Fruit fly (Drosophila melanogaster) whole organism, embryonic: ENCODE measurements around the gene nAChRalpha5.

Source experiments
- Adf1 ChIP-seq: fragments of 200-800 bp; sonication (Bioruptor generic); IDR thresholded peaks from 2 replicates; pipeline ENCODE4 v1.3.6; 2022; ENCODE audit warnings: missing biosample characterization, missing genetic modification characterization
- CG10979 ChIP-seq: fragments of 200-800 bp; sonication (Bioruptor generic); optimal IDR thresholded peaks from 2 replicates; lab custom pipeline; 2018; ENCODE audit warnings: missing biosample characterization, mild to moderate bottlenecking, missing genetic modification characterization, moderate library complexity
- CG11504 ChIP-seq: fragments of 200-800 bp; sonication (Bioruptor generic); optimal IDR thresholded peaks from 3 replicates; lab custom pipeline; 2019; ENCODE audit warnings: missing biosample characterization, mild to moderate bottlenecking, missing genetic modification characterization, moderate library complexity
- CG11696 ChIP-seq: fragments of 200-800 bp; sonication (Bioruptor generic); IDR thresholded peaks from 2 replicates; pipeline ENCODE4 v1.3.6; 2022; ENCODE audit warnings: missing biosample characterization, missing genetic modification characterization
- CG12769 ChIP-seq: fragments of 200-800 bp; sonication (Bioruptor generic); optimal IDR thresholded peaks from 2 replicates; lab custom pipeline; 2019; ENCODE audit warnings: missing biosample characterization, mild to moderate bottlenecking, missing genetic modification characterization, moderate library complexity
- CG13287 ChIP-seq: fragments of 200-800 bp; sonication (Bioruptor generic); IDR thresholded peaks from 2 replicates; pipeline ENCODE4 v1.3.6; 2022; ENCODE audit warnings: missing biosample characterization, missing genetic modification characterization; ENCODE audit not compliant: partially characterized antibody
- CG13775 ChIP-seq: fragments of 200-800 bp; sonication (Bioruptor generic); optimal IDR thresholded peaks from 3 replicates; lab custom pipeline; 2017; ENCODE audit warnings: missing biosample characterization, mild to moderate bottlenecking, missing genetic modification characterization
- CG15514 ChIP-seq: fragments of 200-800 bp; sonication (Bioruptor generic); optimal IDR thresholded peaks from 3 replicates; lab custom pipeline; 2017; ENCODE audit warnings: missing biosample characterization, missing genetic modification characterization, mild to moderate bottlenecking, moderate library complexity, missing genetic modification reagents
- CG1602 ChIP-seq: fragments of 200-800 bp; sonication (Bioruptor generic); optimal IDR thresholded peaks from 3 replicates; lab custom pipeline; 2016; ENCODE audit warnings: missing biosample characterization, missing genetic modification characterization
- CG1792 ChIP-seq: fragments of 200-800 bp; sonication (Bioruptor generic); optimal IDR thresholded peaks from 2 replicates; lab custom pipeline; 2016; ENCODE audit warnings: missing biosample characterization, missing genetic modification characterization
- CG2875 ChIP-seq: fragments of 200-800 bp; sonication (Bioruptor generic); optimal IDR thresholded peaks from 2 replicates; lab custom pipeline; 2017; ENCODE audit warnings: missing biosample characterization, mild to moderate bottlenecking, missing genetic modification characterization, missing genetic modification reagents
- CG3065 ChIP-seq: fragments of 200-800 bp; sonication (Bioruptor generic); optimal IDR thresholded peaks from 2 replicates; lab custom pipeline; 2016; ENCODE audit warnings: missing biosample characterization, missing genetic modification characterization
- CG32532 ChIP-seq: fragments of 200-800 bp; sonication (Bioruptor generic); IDR thresholded peaks from 2 replicates; pipeline ENCODE4 v1.3.6; 2022; ENCODE audit warnings: missing biosample characterization, missing genetic modification characterization
- CG3838 ChIP-seq: fragments of 200-800 bp; sonication (Bioruptor generic); optimal IDR thresholded peaks from 3 replicates; lab custom pipeline; 2016; ENCODE audit warnings: missing biosample characterization, missing genetic modification characterization
- CG5245 ChIP-seq: fragments of 200-800 bp; sonication (Bioruptor generic); optimal IDR thresholded peaks from 3 replicates; lab custom pipeline; 2016; ENCODE audit warnings: missing biosample characterization, missing genetic modification characterization
- CG6791 ChIP-seq: fragments of 200-800 bp; sonication (Bioruptor generic); IDR thresholded peaks from 3 replicates; pipeline ENCODE4 v1.3.6; 2022; ENCODE audit warnings: missing biosample characterization, missing genetic modification characterization; ENCODE audit not compliant: partially characterized antibody
- CG9797 ChIP-seq: fragments of 200-800 bp; sonication (Bioruptor generic); optimal IDR thresholded peaks from 3 replicates; lab custom pipeline; 2018; ENCODE audit warnings: missing biosample characterization, mild to moderate bottlenecking, missing genetic modification characterization
- CkIIα-i1 ChIP-seq: fragments of 200-800 bp; sonication (Bioruptor generic); IDR thresholded peaks from 2 replicates; pipeline ENCODE4 v1.3.6; 2022; ENCODE audit warnings: missing biosample characterization, missing genetic modification characterization
- D19A ChIP-seq: fragments of 200-800 bp; optimal IDR thresholded peaks from 3 replicates; lab custom pipeline; 2019; ENCODE audit warnings: missing biosample characterization, mild to moderate bottlenecking, missing genetic modification characterization, moderate library complexity
- Deaf1 ChIP-seq: fragments of 200-800 bp; optimal IDR thresholded peaks from 3 replicates; lab custom pipeline; 2019; ENCODE audit warnings: missing biosample characterization, mild to moderate bottlenecking, missing genetic modification characterization, moderate library complexity
- ERR ChIP-seq: fragments of 200-800 bp; sonication (Bioruptor generic); optimal IDR thresholded peaks from 2 replicates; lab custom pipeline; 2016; ENCODE audit warnings: missing biosample characterization, missing genetic modification characterization
- Hey ChIP-seq: fragments of 200-800 bp; sonication (Bioruptor generic); optimal IDR thresholded peaks from 3 replicates; lab custom pipeline; 2018; ENCODE audit warnings: missing biosample characterization, mild to moderate bottlenecking, missing genetic modification characterization
- Hmr ChIP-seq: fragments of 200-800 bp; sonication (Bioruptor generic); optimal IDR thresholded peaks from 3 replicates; lab custom pipeline; 2017; ENCODE audit warnings: mild to moderate bottlenecking, missing biosample characterization, missing genetic modification reagents, missing genetic modification characterization
- Hr3 ChIP-seq: fragments of 200-800 bp; sonication (Bioruptor generic); optimal IDR thresholded peaks from 3 replicates; lab custom pipeline; 2016; ENCODE audit warnings: missing biosample characterization, missing genetic modification characterization
- Hr51 ChIP-seq, 2 experiments: fragments of 200-800 bp; sonication (Bioruptor generic); optimal IDR thresholded peaks; 2 replicates in 1 of 2; 3 replicates in 1 of 2; lab custom pipeline; 2016 to 2018; ENCODE audit warnings: missing biosample characterization in 2 of 2, missing genetic modification characterization in 2 of 2, mild to moderate bottlenecking in 1 of 2, moderate library complexity in 1 of 2
- Myb ChIP-seq: fragments of 200-800 bp; sonication (Bioruptor generic); optimal IDR thresholded peaks from 2 replicates; lab custom pipeline; 2016; ENCODE audit warnings: missing biosample characterization, missing genetic modification characterization
- Nf-YC ChIP-seq: fragments of 200-800 bp; optimal IDR thresholded peaks from 3 replicates; lab custom pipeline; 2019; ENCODE audit warnings: missing biosample characterization, mild to moderate bottlenecking, missing genetic modification characterization, moderate library complexity
- ab ChIP-seq: fragments of 200-800 bp; sonication (Bioruptor generic); optimal IDR thresholded peaks from 2 replicates; lab custom pipeline; 2016; ENCODE audit warnings: missing biosample characterization, missing genetic modification characterization
- abd-A ChIP-seq: fragments of 200-800 bp; sonication (Bioruptor generic); optimal IDR thresholded peaks from 3 replicates; lab custom pipeline; 2019; ENCODE audit warnings: missing biosample characterization, mild to moderate bottlenecking, missing genetic modification characterization, moderate library complexity
- az2 ChIP-seq: fragments of 200-800 bp; sonication (Bioruptor generic); optimal IDR thresholded peaks from 3 replicates; lab custom pipeline; 2016; ENCODE audit warnings: missing biosample characterization, missing genetic modification characterization
- btn ChIP-seq: fragments of 200-800 bp; sonication (Bioruptor generic); optimal IDR thresholded peaks from 2 replicates; lab custom pipeline; 2016; ENCODE audit warnings: missing biosample characterization, missing genetic modification characterization
- caup ChIP-seq: fragments of 200-800 bp; sonication (Bioruptor generic); optimal IDR thresholded peaks from 3 replicates; lab custom pipeline; 2017; ENCODE audit warnings: missing biosample characterization, mild to moderate bottlenecking, missing genetic modification characterization, moderate library complexity; ENCODE audit not compliant: severe bottlenecking
- dm ChIP-seq: fragments of 200-800 bp; sonication (Bioruptor generic); optimal IDR thresholded peaks from 3 replicates; lab custom pipeline; 2016; ENCODE audit warnings: missing biosample characterization, missing genetic modification characterization
- eyg ChIP-seq: fragments of 200-800 bp; sonication (Bioruptor generic); optimal IDR thresholded peaks from 3 replicates; lab custom pipeline; 2016; ENCODE audit warnings: missing biosample characterization, missing genetic modification characterization
- fru ChIP-seq: fragments of >200 bp; optimal IDR thresholded peaks from 2 replicates; lab custom pipeline; 2017
- gem ChIP-seq: fragments of 200-800 bp; sonication (Bioruptor generic); optimal IDR thresholded peaks from 2 replicates; lab custom pipeline; 2019; ENCODE audit warnings: missing biosample characterization, mild to moderate bottlenecking, missing genetic modification characterization, moderate library complexity
- gsb ChIP-seq: fragments of 200-800 bp; sonication (Bioruptor generic); IDR thresholded peaks from 2 replicates; pipeline ENCODE4 v1.3.6; 2022; ENCODE audit warnings: missing biosample characterization, missing genetic modification characterization
- lab ChIP-seq: fragments of 200-800 bp; sonication (Bioruptor generic); optimal IDR thresholded peaks from 3 replicates; lab custom pipeline; 2017; ENCODE audit warnings: missing biosample characterization, missing genetic modification characterization, mild to moderate bottlenecking, moderate library complexity, missing genetic modification reagents
- lov ChIP-seq, 2 experiments: fragments of 200-800 bp in 1 of 2; fragments of >200 bp in 1 of 2; sonication (Bioruptor generic) in 1 of 2; IDR thresholded peaks in 1 of 2; optimal IDR thresholded peaks in 1 of 2; 2 replicates in 1 of 2; 3 replicates in 1 of 2; pipeline versions ENCODE4 v1.3.6 to Lab custom; 2017 to 2022; ENCODE audit warnings: missing biosample characterization in 1 of 2, missing genetic modification characterization in 1 of 2
- pho ChIP-seq: fragments of 200-800 bp; sonication (Bioruptor generic); optimal IDR thresholded peaks from 2 replicates; lab custom pipeline; 2016; ENCODE audit warnings: missing biosample characterization, missing genetic modification characterization
- prd ChIP-seq, 3 experiments: fragments of >200 bp in 2 of 3; fragments of 200-800 bp in 1 of 3; sonication (Bioruptor generic) in 1 of 3; optimal IDR thresholded peaks in 2 of 3; IDR thresholded peaks in 1 of 3; 2 replicates in 2 of 3; 3 replicates in 1 of 3; pipeline versions ENCODE4 v1.3.6 to Lab custom; 2017 to 2022; ENCODE audit warnings: missing biosample characterization in 1 of 3, missing genetic modification characterization in 1 of 3
- psq ChIP-seq: fragments of 200-800 bp; sonication (Bioruptor generic); optimal IDR thresholded peaks from 2 replicates; lab custom pipeline; 2017; ENCODE audit warnings: missing biosample characterization, missing genetic modification characterization
- rib ChIP-seq: fragments of 200-800 bp; sonication (Bioruptor generic); IDR thresholded peaks from 2 replicates; pipeline ENCODE4 v1.3.6; 2022; ENCODE audit warnings: missing biosample characterization, missing genetic modification characterization
- row ChIP-seq: fragments of 200-800 bp; sonication (Bioruptor generic); IDR thresholded peaks from 3 replicates; pipeline ENCODE4 v1.3.6; 2022; ENCODE audit warnings: missing biosample characterization, missing genetic modification characterization
- sima ChIP-seq: fragments of 200-800 bp; sonication (Bioruptor generic); optimal IDR thresholded peaks from 2 replicates; lab custom pipeline; 2016; ENCODE audit warnings: missing biosample characterization, missing genetic modification characterization
- slou ChIP-seq: fragments of 200-800 bp; sonication (Bioruptor generic); optimal IDR thresholded peaks from 3 replicates; lab custom pipeline; 2016; ENCODE audit warnings: missing biosample characterization, missing genetic modification characterization
- so ChIP-seq: fragments of 200-800 bp; sonication (Bioruptor generic); IDR thresholded peaks from 3 replicates; pipeline ENCODE4 v1.3.6; 2022; ENCODE audit warnings: missing biosample characterization, missing genetic modification characterization
- tx ChIP-seq: fragments of 200-800 bp; sonication (Bioruptor generic); optimal IDR thresholded peaks from 2 replicates; lab custom pipeline; 2016; ENCODE audit warnings: missing biosample characterization, missing genetic modification characterization

Gene nAChRalpha5

dm6 chr2L:14120689-14121397 lies 80.9 kb downstream of the nAChRalpha5 start (continued):
- TF ChIP-seq caup (GFP tag; lab: Kevin White, UChicago) (no peak), row (GFP tag; lab: Robert Waterston, UW) (peak; percentile 38; the same call in 2 of the 3 replicates), gem (peak; percentile 23), sima (GFP tag; lab: Kevin White, UChicago) (no peak), psq (GFP tag; lab: Kevin White, UChicago) (no peak), Myb (GFP tag; lab: Kevin White, UChicago) (no peak), abd-A (no peak), CG3065 (GFP tag; lab: Kevin White, UChicago) (no peak), Hr3 (no peak), gsb (GFP tag; lab: Robert Waterston, UW) (no peak), CG15514 (GFP tag; lab: Kevin White, UChicago) (no peak), CkIIα-i1 (GFP tag; lab: Robert Waterston, UW) (no peak), tx (GFP tag; lab: Kevin White, UChicago) (no peak), CG32532 (GFP tag; lab: Robert Waterston, UW) (no peak), ERR (GFP tag; lab: Kevin White, UChicago) (no peak), CG12769 (tag; lab: Kevin White, UChicago) (no peak), CG1792 (GFP tag; lab: Kevin White, UChicago) (no peak), slou (GFP tag; lab: Kevin White, UChicago) (no peak), CG9797 (GFP tag; lab: Kevin White, UChicago) (no peak), CG10979 (tag; lab: Kevin White, UChicago) (no peak), D19A (tag; lab: Kevin White, UChicago) (peak; percentile 76), lab (no peak), CG11696 (GFP tag; lab: Robert Waterston, UW) (no peak), so (GFP tag; lab: Robert Waterston, UW) (no peak), pho (GFP tag; lab: Kevin White, UChicago) (no peak), CG3838 (GFP tag; lab: Kevin White, UChicago) (no peak), Hey (tag; lab: Kevin White, UChicago) (no peak), az2 (GFP tag; lab: Kevin White, UChicago) (no peak), CG2875 (no peak), prd (optimal IDR thresholded peaks at IDR 0.05; lab: Kevin White, UChicago) (no peak), prd (GFP tag; IDR thresholded peaks at IDR 0.05; lab: Robert Waterston, UW) (no peak), CG11504 (peak; percentile 26), CG5245 (GFP tag; lab: Kevin White, UChicago) (no peak), btn (GFP tag; lab: Kevin White, UChicago) (no peak), fru (lab: Kevin White, UChicago) (no peak), Hr51 (GFP tag; optimal IDR thresholded peaks at IDR 0.05; lab: Kevin White, UChicago) (peak in 1 of 2 experiments; percentile 12)

DNA sequence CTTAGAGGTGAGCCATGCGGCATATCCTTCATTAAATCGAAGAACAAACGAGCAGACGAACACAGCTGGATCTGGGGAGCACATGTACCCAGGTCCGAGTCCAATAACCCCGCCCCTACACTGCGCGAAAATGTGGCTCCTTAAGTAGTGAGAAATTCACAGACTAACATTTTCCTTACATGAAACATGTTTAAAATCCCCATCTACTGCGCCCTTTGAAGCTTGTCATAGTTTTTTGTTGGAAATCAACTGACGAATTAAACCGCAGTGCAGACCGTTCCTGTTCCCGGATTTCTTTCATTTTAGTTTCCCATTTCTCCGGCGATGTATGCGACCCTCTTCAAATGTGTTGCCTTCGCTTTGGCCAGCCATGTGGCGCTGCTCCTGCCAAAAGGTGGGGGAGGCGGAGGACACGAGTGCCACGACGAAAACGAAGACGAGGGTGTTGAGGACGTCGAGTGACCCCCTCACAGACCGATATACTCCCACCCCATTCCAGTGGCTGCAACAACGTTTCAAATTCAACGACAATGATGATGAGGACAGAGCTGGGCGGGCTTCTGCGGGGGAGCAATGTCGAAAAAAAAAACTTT lies 82.9 kb downstream of the nAChRalpha5 start:
- no peak for TF ChIP-seq CG13287 (GFP tag; lab: Robert Waterston, UW)
- peak in 1 of 2 experiments; percentile 45 for TF ChIP-seq Hr51 (GFP tag; optimal IDR thresholded peaks at IDR 0.05; lab: Kevin White, UChicago)
- TF ChIP-seq ab (GFP tag; lab: Kevin White, UChicago), result peak; percentile 20
- peak; percentile 72 for TF ChIP-seq CG10979 (tag; lab: Kevin White, UChicago)
- peak; percentile 69 for TF ChIP-seq Hmr (GFP tag; lab: Kevin White, UChicago)
- TF ChIP-seq CG6791 (GFP tag; lab: Robert Waterston, UW), result no peak
- peak; percentile 68 for TF ChIP-seq CG32532 (GFP tag; lab: Robert Waterston, UW)
- peak; percentile 64 for TF ChIP-seq Deaf1 (tag; lab: Kevin White, UChicago)
- no peak for TF ChIP-seq rib (GFP tag; lab: Robert Waterston, UW)
- TF ChIP-seq CG13775 (GFP tag; lab: Kevin White, UChicago), result no peak
- peak; percentile 5 for TF ChIP-seq eyg (GFP tag; lab: Kevin White, UChicago)
- TF ChIP-seq dm (GFP tag; lab: Kevin White, UChicago), result no peak
- TF ChIP-seq Nf-YC (tag; lab: Kevin White, UChicago), result peak; percentile 31
- TF ChIP-seq ERR (GFP tag; lab: Kevin White, UChicago), result peak; percentile 6
- TF ChIP-seq CG1602 (GFP tag; lab: Kevin White, UChicago), result no peak
- TF ChIP-seq lov (optimal IDR thresholded peaks at IDR 0.05; lab: Kevin White, UChicago), result no peak
- TF ChIP-seq lov (GFP tag; IDR thresholded peaks at IDR 0.05; lab: Robert Waterston, UW), result 0 out of 3 replicates have a peak, but pooled peaks have one; percentile 19
- TF ChIP-seq Adf1 (GFP tag; lab: Robert Waterston, UW), result peak; percentile 15; the same call in 1 of the 2 replicates
